Fruit fly (Drosophila melanogaster) whole organism, wandering third instar larva: ENCODE results near the gene CG12194.

Experiments used
- Abd-B ChIP-seq: fragments of >200 bp; optimal IDR thresholded peaks from 2 replicates; lab custom pipeline; 2017; ENCODE audit warnings: missing biosample characterization, missing genetic modification characterization
- CG32264 ChIP-seq: fragments of 200-800 bp; sonication (Bioruptor generic); optimal IDR thresholded peaks from 2 replicates; lab custom pipeline; 2016; ENCODE audit warnings: missing biosample characterization, missing genetic modification characterization
- CG9705 ChIP-seq: fragments of 200-800 bp; sonication (Bioruptor generic); optimal IDR thresholded peaks from 2 replicates; lab custom pipeline; 2018; ENCODE audit warnings: missing biosample characterization, mild to moderate bottlenecking, missing genetic modification characterization
- CrebA ChIP-seq: fragments of 200-800 bp; sonication (Bioruptor generic); optimal IDR thresholded peaks from 2 replicates; lab custom pipeline; 2016; ENCODE audit warnings: missing biosample characterization, mild to moderate bottlenecking, missing genetic modification characterization, borderline replicate concordance
- Dfd ChIP-seq: fragments of >200 bp; optimal IDR thresholded peaks from 2 replicates; lab custom pipeline; 2017; ENCODE audit warnings: missing biosample characterization, missing genetic modification characterization
- Dif ChIP-seq: fragments of 200-275, 200-300 bp; sonication (Bioruptor generic); optimal IDR thresholded peaks from 2 replicates; lab custom pipeline; 2018; ENCODE audit warnings: missing biosample characterization, missing genetic modification characterization; ENCODE audit not compliant: partially characterized antibody
- GATAd ChIP-seq: sonication (Bioruptor generic); optimal IDR thresholded peaks from 2 replicates; lab custom pipeline; 2016; ENCODE audit warnings: missing biosample characterization, missing genetic modification characterization
- HLH106 ChIP-seq: fragments of 200-800 bp; optimal IDR thresholded peaks from 3 replicates; lab custom pipeline; 2019; ENCODE audit warnings: missing biosample characterization, mild to moderate bottlenecking, missing genetic modification characterization, moderate library complexity
- Hnf4 ChIP-seq: fragments of 200-800 bp; sonication (Bioruptor generic); optimal IDR thresholded peaks from 2 replicates; lab custom pipeline; 2016; ENCODE audit warnings: missing biosample characterization, mild to moderate bottlenecking, missing genetic modification characterization
- Hr78 ChIP-seq: fragments of >200 bp; optimal IDR thresholded peaks from 2 replicates; lab custom pipeline; 2017; ENCODE audit warnings: missing biosample characterization, missing genetic modification characterization
- Hr83 ChIP-seq: fragments of 200-300 bp; sonication (Bioruptor generic); optimal IDR thresholded peaks from 2 replicates; lab custom pipeline; 2016; ENCODE audit warnings: missing biosample characterization, mild to moderate bottlenecking, missing genetic modification characterization, moderate library complexity; ENCODE audit not compliant: poor library complexity, severe bottlenecking
- Jra ChIP-seq: sonication (Bioruptor generic); optimal IDR thresholded peaks from 2 replicates; lab custom pipeline; 2016; ENCODE audit warnings: missing biosample characterization, missing genetic modification characterization
- Mio ChIP-seq: sonication (Bioruptor generic); optimal IDR thresholded peaks from 2 replicates; lab custom pipeline; 2016; ENCODE audit warnings: missing biosample characterization, missing genetic modification characterization
- Myc ChIP-seq: fragments of >200 bp; optimal IDR thresholded peaks from 2 replicates; lab custom pipeline; 2017
- N ChIP-seq: fragments of >200 bp; optimal IDR thresholded peaks from 2 replicates; lab custom pipeline; 2018; ENCODE audit warnings: missing biosample characterization, missing external identifiers, missing genetic modification characterization
- OdsH ChIP-seq: fragments of 200-800 bp; sonication (Bioruptor generic); optimal IDR thresholded peaks from 2 replicates; lab custom pipeline; 2016; ENCODE audit warnings: missing biosample characterization, mild to moderate bottlenecking, missing genetic modification characterization
- Rel ChIP-seq, 2 experiments: fragments of 200-800 bp; sonication (Bioruptor generic) in 1 of 2; optimal IDR thresholded peaks; 2 replicates in 1 of 2; 3 replicates in 1 of 2; lab custom pipeline; 2016 to 2019; ENCODE audit warnings: mild to moderate bottlenecking in 2 of 2, missing biosample characterization in 2 of 2, missing genetic modification characterization in 2 of 2, moderate library complexity in 1 of 2
- Sp1 ChIP-seq: fragments of 200-800 bp; sonication (Bioruptor generic); optimal IDR thresholded peaks from 3 replicates; lab custom pipeline; 2019; ENCODE audit warnings: missing biosample characterization, mild to moderate bottlenecking, missing genetic modification characterization, moderate library complexity
- Vsx2 ChIP-seq: fragments of 200-300, 225-300 bp; sonication (Bioruptor generic); optimal IDR thresholded peaks from 2 replicates; lab custom pipeline; 2018; ENCODE audit warnings: missing biosample characterization, missing genetic modification characterization; ENCODE audit not compliant: partially characterized antibody
- br ChIP-seq: fragments of 200-800 bp; sonication (Bioruptor generic); optimal IDR thresholded peaks from 2 replicates; lab custom pipeline; 2016; ENCODE audit warnings: missing biosample characterization, missing genetic modification characterization
- brk ChIP-seq: fragments of 200-800 bp; sonication (Bioruptor generic); optimal IDR thresholded peaks from 2 replicates; lab custom pipeline; 2016; ENCODE audit warnings: missing biosample characterization, mild to moderate bottlenecking, missing genetic modification characterization
- dl ChIP-seq, 2 experiments: fragments of 175-275, 200-275 bp in 1 of 2; fragments of 200-275 bp in 1 of 2; sonication (Bioruptor generic); optimal IDR thresholded peaks; lab custom pipeline; 2018; ENCODE audit warnings: mild to moderate bottlenecking in 2 of 2, missing biosample characterization in 2 of 2, missing genetic modification characterization in 2 of 2, moderate library complexity in 2 of 2; ENCODE audit not compliant: partially characterized antibody in 2 of 2, insufficient read depth in 1 of 2
- dmrt93B ChIP-seq: fragments of 200-800 bp; sonication (Bioruptor generic); optimal IDR thresholded peaks from 2 replicates; lab custom pipeline; 2018; ENCODE audit warnings: missing biosample characterization, mild to moderate bottlenecking, missing genetic modification characterization
- dsf ChIP-seq: sonication (Bioruptor generic); optimal IDR thresholded peaks from 2 replicates; lab custom pipeline; 2016; ENCODE audit warnings: missing biosample characterization, missing genetic modification characterization, borderline replicate concordance
- ey ChIP-seq: fragments of 200-800 bp; sonication (Bioruptor generic); optimal IDR thresholded peaks from 2 replicates; lab custom pipeline; 2016; ENCODE audit warnings: missing biosample characterization, missing genetic modification characterization
- foxo ChIP-seq, 2 experiments: fragments of 200-800 bp; sonication (Bioruptor generic); optimal IDR thresholded peaks; 2 replicates in 1 of 2; 3 replicates in 1 of 2; lab custom pipeline; 2016 to 2017; ENCODE audit warnings: missing biosample characterization in 2 of 2, missing genetic modification characterization in 2 of 2
- fru ChIP-seq: fragments of 200-800 bp; sonication (Bioruptor generic); optimal IDR thresholded peaks from 3 replicates; lab custom pipeline; 2016; ENCODE audit warnings: missing biosample characterization, mild to moderate bottlenecking, missing genetic modification characterization
- h ChIP-seq: fragments of 200-800 bp; sonication (Bioruptor generic); optimal IDR thresholded peaks from 3 replicates; lab custom pipeline; 2016; ENCODE audit warnings: missing biosample characterization, mild to moderate bottlenecking, missing genetic modification characterization
- jim ChIP-seq: fragments of 175-275, 200-325 bp; sonication (Bioruptor generic); optimal IDR thresholded peaks from 2 replicates; lab custom pipeline; 2016; ENCODE audit warnings: missing biosample characterization, mild to moderate bottlenecking, missing genetic modification characterization
- lola ChIP-seq: fragments of >200 bp; optimal IDR thresholded peaks from 2 replicates; lab custom pipeline; 2017; ENCODE audit warnings: missing biosample characterization, missing genetic modification characterization
- pan ChIP-seq: fragments of >200 bp; optimal IDR thresholded peaks from 2 replicates; lab custom pipeline; 2017
- psq ChIP-seq: fragments of 200-800 bp; sonication (Bioruptor generic); optimal IDR thresholded peaks from 3 replicates; lab custom pipeline; 2017; ENCODE audit warnings: missing biosample characterization, mild to moderate bottlenecking, missing genetic modification characterization, moderate library complexity
- rgr ChIP-seq: fragments of 200-800 bp; sonication (Bioruptor generic); optimal IDR thresholded peaks from 3 replicates; lab custom pipeline; 2016; ENCODE audit warnings: missing biosample characterization, mild to moderate bottlenecking, missing genetic modification characterization
- sage ChIP-seq: fragments of 200-800 bp; sonication (Bioruptor generic); optimal IDR thresholded peaks from 2 replicates; lab custom pipeline; 2016; ENCODE audit warnings: missing biosample characterization, mild to moderate bottlenecking, missing genetic modification characterization
- sv ChIP-seq: fragments of 200-800 bp; sonication (Bioruptor generic); optimal IDR thresholded peaks from 3 replicates; lab custom pipeline; 2016; ENCODE audit warnings: missing biosample characterization, missing genetic modification characterization
- tai ChIP-seq: sonication (Bioruptor generic); optimal IDR thresholded peaks from 2 replicates; lab custom pipeline; 2016; ENCODE audit warnings: missing biosample characterization, missing genetic modification characterization
- usp ChIP-seq: fragments of >200 bp; optimal IDR thresholded peaks from 2 replicates; lab custom pipeline; 2017; ENCODE audit warnings: missing biosample characterization, missing genetic modification characterization
- woc ChIP-seq: sonication (Bioruptor generic); optimal IDR thresholded peaks from 2 replicates; lab custom pipeline; 2016; ENCODE audit warnings: missing biosample characterization, mild to moderate bottlenecking, missing genetic modification characterization

CG12194 gene

dm6 chr2L:4886132-4886531 is 48.0 kb downstream of the CG12194 start:
- TF ChIP-seq rgr (GFP tag; lab: Kevin White, UChicago) (no peak), br (GFP tag; lab: Kevin White, UChicago) (no peak)

- TF ChIP-seq dl (GFP tag; optimal IDR thresholded peaks at IDR 0.05; lab: Kevin White, UChicago; ENCODE audit: insufficient read depth in 1 of 2, partially characterized antibody in 2 of 2) (no peak), Dfd (GFP tag; lab: Kevin White, UChicago) (no peak), br (GFP tag; lab: Kevin White, UChicago) (no peak), CrebA (GFP tag; lab: Kevin White, UChicago) (no peak), tai (GFP tag; lab: Kevin White, UChicago) (no peak), Sp1 (GFP tag; lab: Kevin White, UChicago) (no peak), rgr (GFP tag; lab: Kevin White, UChicago) (no peak), jim (GFP tag; lab: Kevin White, UChicago) (no peak), foxo (GFP tag; optimal IDR thresholded peaks at IDR 0.05; lab: Kevin White, UChicago) (no peak), Hnf4 (no peak), pan (lab: Kevin White, UChicago) (no peak), Abd-B (GFP tag; lab: Kevin White, UChicago) (no peak), dmrt93B (GFP tag; lab: Kevin White, UChicago) (no peak), N (GFP tag; lab: Kevin White, UChicago) (no peak), HLH106 (no peak), Rel (GFP tag; optimal IDR thresholded peaks at IDR 0.05; lab: Kevin White, UChicago) (no peak), Rel (tag; optimal IDR thresholded peaks at IDR 0.05; lab: Kevin White, UChicago) (no peak), dsf (GFP tag; lab: Kevin White, UChicago) (no peak)
These were observed 48.5 kb downstream of the CG12194 start for dm6 chr2L:4886645-4887044.

- TF ChIP-seq Myc (lab: Kevin White, UChicago) (no peak), Hr78 (GFP tag; lab: Kevin White, UChicago) (no peak), sage (peak; percentile 89), lola (GFP tag; lab: Kevin White, UChicago) (no peak), HLH106 (peak; percentile 96), Rel (GFP tag; optimal IDR thresholded peaks at IDR 0.05; lab: Kevin White, UChicago) (no peak), Rel (tag; optimal IDR thresholded peaks at IDR 0.05; lab: Kevin White, UChicago) (peak; percentile 73), brk (GFP tag; lab: Kevin White, UChicago) (peak; percentile 79), jim (GFP tag; lab: Kevin White, UChicago) (no peak), usp (no peak), Mio (GFP tag; lab: Kevin White, UChicago) (peak; percentile 31), woc (GFP tag; lab: Kevin White, UChicago) (peak; percentile 65), Abd-B (GFP tag; lab: Kevin White, UChicago) (no peak), h (GFP tag; lab: Kevin White, UChicago) (peak; percentile 94), br (GFP tag; lab: Kevin White, UChicago) (peak; percentile 86), dl (GFP tag; optimal IDR thresholded peaks at IDR 0.05; lab: Kevin White, UChicago; ENCODE audit: insufficient read depth in 1 of 2, partially characterized antibody in 2 of 2) (no peak), ey (GFP tag; lab: Kevin White, UChicago) (peak; percentile 88), fru (GFP tag; lab: Kevin White, UChicago) (peak; percentile 86), CG32264 (peak; percentile 66), sv (GFP tag; lab: Kevin White, UChicago) (no peak), tai (GFP tag; lab: Kevin White, UChicago) (peak; percentile 82), dsf (GFP tag; lab: Kevin White, UChicago) (peak; percentile 81), CG9705 (peak; percentile 81), N (GFP tag; lab: Kevin White, UChicago) (no peak), dmrt93B (GFP tag; lab: Kevin White, UChicago) (peak; percentile 86), Dfd (GFP tag; lab: Kevin White, UChicago) (peak; percentile 19), CrebA (GFP tag; lab: Kevin White, UChicago) (no peak), Sp1 (GFP tag; lab: Kevin White, UChicago) (peak; percentile 91), Jra (GFP tag; lab: Kevin White, UChicago) (peak; percentile 76), Hr83 (GFP tag; lab: Kevin White, UChicago) (peak; percentile 63), pan (lab: Kevin White, UChicago) (no peak), rgr (GFP tag; lab: Kevin White, UChicago) (peak; percentile 93), foxo (GFP tag; optimal IDR thresholded peaks at IDR 0.05; lab: Kevin White, UChicago) (peak in 1 of 2 experiments; percentile 91), GATAd (peak; percentile 82), OdsH (GFP tag; lab: Kevin White, UChicago) (peak; percentile 92), Hnf4 (peak; percentile 90), psq (peak; percentile 91), Vsx2 (GFP tag; lab: Kevin White, UChicago) (no peak), Dif (GFP tag; lab: Kevin White, UChicago) (no peak)
These were observed 49.5 kb downstream of the CG12194 start for dm6 chr2L:4887382-4888219.
